Worm (Caenorhabditis elegans) whole organism, early embryonic: ENCODE results near the gene ZC190.6.

Experiments used
- B0310.2 ChIP-seq: sonication (generic microtip); optimal IDR thresholded peaks from 2 replicates; lab custom pipeline; 2016; ENCODE audit warnings: mild to moderate bottlenecking, missing genetic modification characterization, missing compliant biosample characterization
- F13C5.2 ChIP-seq: sonication (generic microtip); optimal IDR thresholded peaks from 2 replicates; lab custom pipeline; 2017; ENCODE audit warnings: mild to moderate bottlenecking, missing genetic modification characterization, inconsistent platforms, missing compliant biosample characterization
- aly-1 ChIP-seq: sonication (generic microtip); optimal IDR thresholded peaks from 2 replicates; lab custom pipeline; 2016; ENCODE audit warnings: missing genetic modification characterization, missing compliant biosample characterization
- ama-1 ChIP-seq: fragments of 150-350 bp; optimal IDR thresholded peaks from 2 replicates; lab custom pipeline; 2014
- ceh-13 ChIP-seq: fragments of 200-800 bp; sonication (Bioruptor generic); optimal IDR thresholded peaks from 2 replicates; lab custom pipeline; 2018; ENCODE audit warnings: mild to moderate bottlenecking, missing genetic modification characterization, missing compliant biosample characterization
- ceh-36 ChIP-seq: sonication (generic microtip); optimal IDR thresholded peaks from 2 replicates; lab custom pipeline; 2016; ENCODE audit warnings: missing genetic modification characterization, inconsistent platforms, missing compliant biosample characterization
- ets-7 ChIP-seq: sonication (generic microtip); optimal IDR thresholded peaks from 2 replicates; lab custom pipeline; 2016; ENCODE audit warnings: missing genotype, missing genetic modification characterization, missing compliant biosample characterization
- flt-1 ChIP-seq: fragments of 200-800 bp; sonication (Bioruptor generic); IDR thresholded peaks from 2 replicates; pipeline ENCODE4 v1.3.6; 2022; ENCODE audit warnings: missing genetic modification characterization, missing compliant biosample characterization
- hmbx-1 ChIP-seq: sonication (generic microtip); optimal IDR thresholded peaks from 2 replicates; lab custom pipeline; 2016; ENCODE audit warnings: mild to moderate bottlenecking, missing genetic modification characterization, missing compliant biosample characterization
- hmg-4 ChIP-seq: fragments of 200-800 bp; sonication (Bioruptor generic); optimal IDR thresholded peaks from 2 replicates; lab custom pipeline; 2018; ENCODE audit warnings: mild to moderate bottlenecking, missing genetic modification characterization, missing compliant biosample characterization
- hnd-1 ChIP-seq: sonication (generic microtip); optimal IDR thresholded peaks from 2 replicates; lab custom pipeline; 2016; ENCODE audit warnings: missing genetic modification characterization, missing compliant biosample characterization
- pes-1 ChIP-seq: fragments of 200-800 bp; sonication (Bioruptor generic); IDR thresholded peaks from 2 replicates; pipeline ENCODE4 v1.3.6; 2022; ENCODE audit warnings: missing genetic modification reagents, missing genetic modification characterization, missing compliant biosample characterization
- scrt-1 ChIP-seq: fragments of 200-800 bp; sonication (Bioruptor generic); IDR thresholded peaks from 2 replicates; pipeline ENCODE4 v1.3.6; 2022; ENCODE audit warnings: missing genetic modification characterization, missing compliant biosample characterization
- sea-1 ChIP-seq: fragments of 200-800 bp; sonication (Bioruptor generic); conservative IDR thresholded peaks from 2 replicates; pipeline ENCODE4 v1.3.6; 2022; ENCODE audit warnings: missing genetic modification characterization, missing compliant biosample characterization
- tbx-11 ChIP-seq: fragments of 200-800 bp; sonication (Bioruptor generic); IDR thresholded peaks from 2 replicates; pipeline ENCODE4 v1.3.6; 2022; ENCODE audit warnings: missing genetic modification characterization, missing compliant biosample characterization
- tbx-37 ChIP-seq: fragments of 200-800 bp; sonication (Bioruptor generic); conservative IDR thresholded peaks from 2 replicates; pipeline ENCODE4 v1.3.6; 2022; ENCODE audit warnings: missing genetic modification reagents, missing genetic modification characterization, missing compliant biosample characterization
- tra-4 ChIP-seq: sonication (generic microtip); optimal IDR thresholded peaks from 2 replicates; lab custom pipeline; 2017; ENCODE audit warnings: missing genetic modification characterization, missing compliant biosample characterization

Gene ZC190.6

DNA sequence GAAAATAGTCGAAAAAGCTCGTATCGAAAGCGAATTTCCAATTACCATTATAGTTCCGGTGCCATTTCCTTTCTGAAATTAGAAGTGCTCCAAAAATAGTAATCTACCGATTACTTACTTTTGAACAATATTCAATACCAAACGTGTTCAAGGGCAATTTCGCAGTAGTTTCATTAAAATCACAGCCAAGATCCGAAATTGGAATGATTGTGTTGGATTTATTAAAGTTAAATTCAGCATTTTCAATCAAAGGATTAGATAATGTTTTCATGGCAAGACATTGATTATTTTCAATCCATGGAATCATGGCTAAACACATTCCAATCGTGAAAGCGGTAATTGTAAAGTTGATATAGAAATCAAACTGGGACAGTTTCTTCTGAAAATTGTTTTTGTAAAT, 44.3 kb downstream of the ZC190.6 start:
- no peak for TF ChIP-seq hmg-4
- no peak for TF ChIP-seq tbx-37 (GFP tag; lab: Robert Waterston, UW)
- TF ChIP-seq tra-4: no peak
- TF ChIP-seq scrt-1: no peak
- TF ChIP-seq pes-1 (GFP tag; lab: Robert Waterston, UW): no peak
- TF ChIP-seq ets-7 (tag; lab: Kevin White, UChicago): no peak
- TF ChIP-seq flt-1 (GFP tag; lab: Robert Waterston, UW): no peak
- TF ChIP-seq ceh-13 (GFP tag; lab: Kevin White, UChicago): no peak
- TF ChIP-seq sea-1 (GFP tag; lab: Robert Waterston, UW): no peak

DNA sequence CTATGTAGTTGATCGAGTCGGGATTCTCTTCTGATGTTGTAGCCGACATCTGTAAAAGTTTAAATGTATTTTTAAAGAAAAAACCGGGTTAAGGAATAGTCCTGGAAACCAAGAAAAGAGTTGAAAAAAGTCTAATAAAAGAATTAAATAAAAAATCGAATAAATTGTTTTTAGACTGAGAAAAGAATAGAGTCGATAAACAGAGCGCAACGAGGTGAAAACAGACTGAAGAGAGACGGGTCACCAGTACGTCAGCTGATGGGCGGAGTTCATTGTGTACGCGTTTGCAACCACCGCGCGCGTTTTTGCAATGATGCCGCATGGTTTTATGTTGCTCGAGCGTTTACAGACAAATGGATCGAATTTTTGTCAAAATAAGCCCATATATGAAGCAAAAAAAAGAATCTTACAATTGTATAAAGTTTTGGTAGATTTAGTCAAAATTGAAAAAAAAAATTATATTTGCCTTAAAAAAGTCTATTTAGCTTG, 45.8 kb downstream of the ZC190.6 start, which contains the start of gene atg-18:
Gene atg-18 (minus strand): TSS at position 51 of the 489 bp plus-strand sequence.
- TF ChIP-seq F13C5.2 (tag; lab: Kevin White, UChicago): peak; percentile 77
- TF ChIP-seq flt-1 (GFP tag; lab: Robert Waterston, UW): no peak; the same call in 1 of the 2 replicates
- TF ChIP-seq ceh-13 (GFP tag; lab: Kevin White, UChicago): no peak
- peak; percentile 65; the same call in 1 of the 2 replicates for TF ChIP-seq scrt-1
- TF ChIP-seq hmbx-1 (tag; lab: Kevin White, UChicago): no peak
- peak; percentile 73 for TF ChIP-seq sea-1 (GFP tag; lab: Robert Waterston, UW)
- peak; percentile 43 for TF ChIP-seq aly-1 (tag; lab: Kevin White, UChicago)
- TF ChIP-seq B0310.2 (tag; lab: Kevin White, UChicago): no peak
- no peak for TF ChIP-seq hmg-4
- peak; percentile 23 for TF ChIP-seq ceh-36 (tag; lab: Kevin White, UChicago)
- TF ChIP-seq tbx-37 (GFP tag; lab: Robert Waterston, UW): peak; percentile 20; the same call in 1 of the 2 replicates
- TF ChIP-seq hnd-1 (tag; lab: Kevin White, UChicago): peak; percentile 28
- no peak for TF ChIP-seq ama-1 (lab: Kevin White, UChicago)
- TF ChIP-seq ets-7 (tag; lab: Kevin White, UChicago): peak; percentile 33
- TF ChIP-seq pes-1 (GFP tag; lab: Robert Waterston, UW): peak; percentile 67
- TF ChIP-seq tra-4: no peak
- peak; percentile 71; the same call in 1 of the 2 replicates for TF ChIP-seq tbx-11 (GFP tag; lab: Robert Waterston, UW)

DNA sequence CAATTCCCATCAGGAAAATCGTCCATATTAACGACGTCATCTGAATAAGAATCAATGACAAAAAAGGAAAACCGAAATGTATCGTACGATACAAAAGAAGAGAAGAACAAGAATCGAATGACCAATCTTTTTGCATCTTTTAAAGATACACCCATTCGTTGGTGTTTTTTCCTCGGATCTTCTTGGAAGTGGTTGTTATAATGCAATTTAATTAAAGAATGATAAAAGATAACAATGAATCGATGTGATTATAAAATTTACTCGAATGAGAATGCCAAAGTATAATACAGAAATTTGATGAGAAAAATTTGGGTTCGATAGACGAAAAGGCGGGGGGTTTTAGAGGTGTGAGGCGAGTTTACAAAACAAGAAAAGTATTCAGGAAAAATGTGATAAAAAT, 48.1 kb downstream of the ZC190.6 start, which contains the start of gene F41E6.12:
Gene F41E6.12 (minus strand): TSS at position 101 of the 400 bp plus-strand sequence.
- TF ChIP-seq aly-1 (tag; lab: Kevin White, UChicago) (no peak), sea-1 (GFP tag; lab: Robert Waterston, UW) (no peak), hmg-4 (no peak), B0310.2 (tag; lab: Kevin White, UChicago) (no peak), ceh-13 (GFP tag; lab: Kevin White, UChicago) (no peak), tbx-11 (GFP tag; lab: Robert Waterston, UW) (no peak), tra-4 (no peak), pes-1 (GFP tag; lab: Robert Waterston, UW) (no peak), tbx-37 (GFP tag; lab: Robert Waterston, UW) (no peak), F13C5.2 (tag; lab: Kevin White, UChicago) (no peak), ama-1 (lab: Kevin White, UChicago) (no peak), ceh-36 (tag; lab: Kevin White, UChicago) (no peak), scrt-1 (no peak), hmbx-1 (tag; lab: Kevin White, UChicago) (no peak), flt-1 (GFP tag; lab: Robert Waterston, UW) (no peak)

DNA sequence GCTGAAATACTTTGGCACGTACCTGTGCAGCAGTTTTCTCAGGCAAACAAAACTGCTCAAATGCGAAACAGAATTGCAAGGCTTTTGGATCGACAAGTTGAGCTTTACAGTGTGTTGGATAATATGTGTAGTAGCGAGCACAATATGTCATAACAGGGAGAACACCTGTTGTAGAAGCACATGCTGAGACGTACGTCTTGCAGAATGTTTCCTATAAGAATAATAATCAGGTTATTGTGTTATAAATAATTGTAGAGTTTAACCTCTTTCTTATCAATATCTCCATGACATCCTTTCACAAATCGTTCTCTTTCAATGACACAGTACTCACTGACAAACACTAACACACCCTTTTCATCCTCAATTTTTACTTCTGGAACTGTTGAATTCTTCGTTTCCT, 49.5 kb downstream of the ZC190.6 start:
- TF ChIP-seq tra-4 (no peak), F13C5.2 (tag; lab: Kevin White, UChicago) (no peak)

DNA sequence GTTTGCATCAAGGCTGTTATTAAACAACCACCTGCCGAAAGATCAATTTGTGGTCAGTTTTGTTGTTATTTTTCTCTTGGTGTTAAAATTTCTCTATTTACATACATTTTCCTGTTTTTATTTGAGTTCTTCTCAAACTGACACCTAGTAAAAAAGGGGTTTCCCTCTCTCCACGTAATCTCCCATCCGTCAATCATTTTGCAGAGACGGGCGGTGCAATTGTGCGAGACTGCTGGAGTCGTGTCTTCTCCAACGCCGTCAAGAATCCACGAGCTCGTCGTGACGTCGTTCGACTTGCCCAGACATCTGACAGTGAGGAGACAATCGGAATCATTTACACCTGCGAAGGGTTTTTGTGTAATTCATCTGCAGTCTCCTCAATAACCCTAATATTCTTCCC, 50.7 kb downstream of the ZC190.6 start:
- TF ChIP-seq hnd-1 (tag; lab: Kevin White, UChicago) (no peak), hmg-4 (no peak), hmbx-1 (tag; lab: Kevin White, UChicago) (no peak), B0310.2 (tag; lab: Kevin White, UChicago) (no peak), sea-1 (GFP tag; lab: Robert Waterston, UW) (no peak), ama-1 (lab: Kevin White, UChicago) (no peak), aly-1 (tag; lab: Kevin White, UChicago) (no peak), ceh-13 (GFP tag; lab: Kevin White, UChicago) (no peak)
